Worm (Caenorhabditis elegans): ENCODE data around the gene tpst-2.

The tpst-2 gene

DNA sequence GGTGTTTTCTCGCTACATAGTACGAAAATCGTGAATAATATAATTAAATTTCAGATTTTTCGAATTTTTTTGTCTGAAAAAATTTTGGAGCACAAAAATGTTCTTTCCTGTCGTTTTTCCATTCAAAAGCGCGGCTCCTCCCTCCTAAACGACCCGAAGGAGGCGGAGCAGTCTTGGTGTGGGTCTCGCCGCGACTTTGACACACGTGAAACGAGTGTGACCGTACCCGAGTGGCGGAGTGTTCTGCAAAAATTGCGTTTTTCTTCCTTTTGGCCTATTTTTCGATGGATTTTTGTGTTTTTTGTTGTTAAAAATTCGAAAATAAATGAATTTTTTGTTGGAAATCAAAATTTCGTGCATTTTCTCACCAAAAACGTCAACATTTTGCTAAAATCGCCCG, 22.5 kb downstream of the tpst-2 start, which contains the start of gene snt-2 (continued):
- TF ChIP-seq D2030.7 (GFP tag; IDR thresholded peaks at IDR 0.05) (peak; percentile 53), ztf-18 (tag; optimal IDR thresholded peaks at IDR 0.05) (peak; percentile 36), K12H6.12 (tag; optimal IDR thresholded peaks at IDR 0.05) (peak; percentile 33), B0019.2 (GFP tag; conservative IDR thresholded peaks at IDR 0.05) (no peak), Y53F4B.3 (GFP tag; IDR thresholded peaks at IDR 0.05) (no peak)

DNA sequence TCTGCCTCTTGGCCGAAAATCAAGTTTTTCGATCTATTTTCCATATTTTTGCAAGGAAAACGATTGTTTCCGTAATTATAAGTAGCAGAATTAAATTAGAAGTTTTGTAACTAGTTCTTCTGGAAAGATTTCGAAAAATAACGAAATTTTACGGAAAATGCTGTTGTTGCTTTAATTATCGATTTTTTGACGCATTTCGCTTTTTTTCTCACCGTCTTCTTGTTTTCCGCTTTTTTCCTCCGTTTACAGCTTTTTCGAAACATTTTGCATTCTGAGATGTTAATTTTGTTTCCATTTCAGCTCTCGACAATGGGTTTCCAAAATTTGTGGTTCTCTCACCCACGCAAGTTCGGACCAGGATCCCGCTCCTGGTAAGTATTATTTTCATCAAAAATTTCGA, 22.9 kb downstream of the tpst-2 start, which contains the start of gene rps-29:
rps-29 (plus strand) TSS at position 301 of the 400 bp plus-strand sequence.
- no peak for TF ChIP-seq ztf-26 (tag; optimal IDR thresholded peaks at IDR 0.05)
- no peak for TF ChIP-seq ceh-100 (GFP tag; IDR thresholded peaks at IDR 0.05)
- TF ChIP-seq nhr-179 (tag; optimal IDR thresholded peaks at IDR 0.05): no peak
- TF ChIP-seq let-607 (tag; optimal IDR thresholded peaks at IDR 0.05): no peak
- no peak for TF ChIP-seq attf-5 (GFP tag; optimal IDR thresholded peaks at IDR 0.05)
- TF ChIP-seq F57C9.4 (tag; optimal IDR thresholded peaks at IDR 0.05): no peak
- TF ChIP-seq lin-26 (GFP tag; IDR thresholded peaks at IDR 0.05): no peak
- TF ChIP-seq B0261.1 (tag; optimal IDR thresholded peaks at IDR 0.05): no peak
- TF ChIP-seq B0019.2 (GFP tag; conservative IDR thresholded peaks at IDR 0.05): no peak
- TF ChIP-seq rpc-1 (optimal IDR thresholded peaks at IDR 0.05): no peak
- TF ChIP-seq rpc-1 (tag; optimal IDR thresholded peaks at IDR 0.05): no peak

ce11 chrIII:794984-795596, 24.0 kb downstream of the tpst-2 start, which contains the start of gene trpp-11:
trpp-11 (plus strand) TSS chrIII:795136.
- no peak for TF ChIP-seq dpl-1 (GFP tag; optimal IDR thresholded peaks at IDR 0.05)
- 0 out of 2 replicates have a peak, but pooled peaks have one; percentile 13 for TF ChIP-seq F39B2.1 (GFP tag; IDR thresholded peaks at IDR 0.05)
- TF ChIP-seq F57C9.4 (tag; optimal IDR thresholded peaks at IDR 0.05): no peak
- no peak for TF ChIP-seq T26A5.8 (tag; optimal IDR thresholded peaks at IDR 0.05)
- TF ChIP-seq pha-4 (tag; optimal IDR thresholded peaks at IDR 0.05): no peak
- TF ChIP-seq F10E7.11 (tag; optimal IDR thresholded peaks at IDR 0.05): no peak
- TF ChIP-seq C06A6.2 (GFP tag; conservative IDR thresholded peaks at IDR 0.05): no peak
- no peak for TF ChIP-seq Y79H2A.3 (GFP tag; conservative IDR thresholded peaks at IDR 0.05)
- no peak for TF ChIP-seq egrh-3 (GFP tag; IDR thresholded peaks at IDR 0.05)
- peak; percentile 7 for TF ChIP-seq snpc-1.3 (tag; optimal IDR thresholded peaks at IDR 0.05; ENCODE audit: insufficient read depth)
- no peak for TF ChIP-seq efl-1 (GFP tag; optimal IDR thresholded peaks at IDR 0.05)
- peak; percentile 56 for TF ChIP-seq lin-26 (GFP tag; IDR thresholded peaks at IDR 0.05)
- no peak for TF ChIP-seq ama-1 (optimal IDR thresholded peaks at IDR 0.05)
- TF ChIP-seq ama-1 (GFP tag; optimal IDR thresholded peaks at IDR 0.05): no peak
- no peak for TF ChIP-seq mxl-1 (tag; optimal IDR thresholded peaks at IDR 0.05)
- no peak for TF ChIP-seq B0019.2 (GFP tag; conservative IDR thresholded peaks at IDR 0.05)
- TF ChIP-seq hmg-20 (GFP tag; IDR thresholded peaks at IDR 0.05): 0 out of 2 replicates have a peak, but pooled peaks have one; percentile 24
- no peak for TF ChIP-seq nfya-2 (GFP tag; IDR thresholded peaks at IDR 0.05)
- no peak for TF ChIP-seq gei-17 (GFP tag; optimal IDR thresholded peaks at IDR 0.05)
- no peak for TF ChIP-seq rcor-1 (GFP tag; IDR thresholded peaks at IDR 0.05)
- TF ChIP-seq somi-1 (GFP tag; optimal IDR thresholded peaks at IDR 0.05): no peak
- no peak for TF ChIP-seq snpc-4 (GFP tag; optimal IDR thresholded peaks at IDR 0.05)
- no peak for TF ChIP-seq snpc-4 (tag; optimal IDR thresholded peaks at IDR 0.05)
- TF ChIP-seq Y56A3A.18 (GFP tag; IDR thresholded peaks at IDR 0.05): no peak
- no peak for TF ChIP-seq ztf-3 (GFP tag; optimal IDR thresholded peaks at IDR 0.05)
- no peak for TF ChIP-seq ceh-58 (GFP tag; IDR thresholded peaks at IDR 0.05)
- no peak for TF ChIP-seq lin-40 (tag; optimal IDR thresholded peaks at IDR 0.05)
- no peak for TF ChIP-seq tbx-9 (tag; optimal IDR thresholded peaks at IDR 0.05; ENCODE audit: borderline replicate concordance)
- TF ChIP-seq F55B11.4 (tag; optimal IDR thresholded peaks at IDR 0.05; ENCODE audit: borderline replicate concordance, insufficient read depth): no peak
- peak; percentile 86 for TF ChIP-seq B0336.3 (GFP tag; IDR thresholded peaks at IDR 0.05)
- no peak for TF ChIP-seq F57A8.1 (GFP tag; optimal IDR thresholded peaks at IDR 0.05)
- no peak for TF ChIP-seq K12H6.12 (tag; optimal IDR thresholded peaks at IDR 0.05)
- no peak for TF ChIP-seq fkh-3 (tag; optimal IDR thresholded peaks at IDR 0.05)
- TF ChIP-seq mel-28 (tag; optimal IDR thresholded peaks at IDR 0.05; ENCODE audit: borderline replicate concordance): no peak
- peak; percentile 14; the same call in 1 of the 2 replicates for TF ChIP-seq D2030.7 (GFP tag; IDR thresholded peaks at IDR 0.05)
- no peak for TF ChIP-seq bed-1 (GFP tag; IDR thresholded peaks at IDR 0.05)
